Fruit fly (Drosophila melanogaster): Measurements from ENCODE around the gene COX7AL.

DNA sequence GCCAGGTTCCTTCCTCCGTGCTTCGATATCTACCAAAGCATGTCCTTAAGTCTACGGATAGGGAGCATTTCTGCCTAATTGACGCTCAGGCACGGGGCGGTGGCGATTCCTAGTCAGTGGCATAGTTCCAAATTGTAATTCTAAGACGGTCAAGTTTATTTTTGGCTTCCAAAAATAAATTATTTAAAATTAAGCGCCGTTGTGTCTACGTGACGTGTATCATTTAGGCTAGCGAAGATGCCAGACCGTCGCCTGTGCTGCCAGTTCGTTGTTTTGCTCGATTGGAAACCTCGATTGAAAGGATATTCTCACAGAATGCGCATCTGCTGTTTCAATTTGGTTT, 5.6 kb downstream of the COX7AL start:
- TF ChIP-seq OdsH (GFP tag; optimal IDR thresholded peaks at IDR 0.05) (no peak), CG7368 (GFP tag; optimal IDR thresholded peaks at IDR 0.05) (no peak), CG6163 (GFP tag; IDR thresholded peaks at IDR 0.05) (no peak), CG6808 (GFP tag; optimal IDR thresholded peaks at IDR 0.05) (no peak)
